Worm (Caenorhabditis elegans) whole organism, L2 larva: ENCODE results near the gene ttr-32.
A peak's percentile ranks its signal among the peaks of the same experiment; 100 is the strongest.

Experiments used
- C34F6.9 ChIP-seq: fragments of 150-350 bp; optimal IDR thresholded peaks from 2 replicates; lab custom pipeline; 2014; ENCODE audit warnings: missing biosample characterization, missing genetic modification characterization
- F13H6.1 ChIP-seq: sonication (generic microtip); optimal IDR thresholded peaks from 2 replicates; lab custom pipeline; 2016; ENCODE audit warnings: missing genetic modification characterization, missing compliant biosample characterization
- Y55F3AM.14 ChIP-seq: fragments of 200-800 bp; sonication (Bioruptor generic); optimal IDR thresholded peaks from 2 replicates; lab custom pipeline; 2018; ENCODE audit warnings: mild to moderate bottlenecking, missing genetic modification characterization, missing compliant biosample characterization
- ZK546.5 ChIP-seq: sonication (generic microtip); optimal IDR thresholded peaks from 2 replicates; lab custom pipeline; 2017; ENCODE audit warnings: missing biosample characterization, missing genetic modification characterization
- alr-1 ChIP-seq: fragments of 150-350 bp; optimal IDR thresholded peaks from 2 replicates; lab custom pipeline; 2014; ENCODE audit warnings: missing biosample characterization, missing genetic modification characterization
- ama-1 ChIP-seq: fragments of 150-350 bp; optimal IDR thresholded peaks from 2 replicates; lab custom pipeline; 2018; ENCODE audit warnings: inconsistent platforms
- blmp-1 ChIP-seq: sonication (generic microtip); optimal IDR thresholded peaks from 2 replicates; lab custom pipeline; 2017; ENCODE audit warnings: missing genetic modification characterization, mild to moderate bottlenecking, missing compliant biosample characterization, antibody characterized with exemption, moderate library complexity; ENCODE audit not compliant: insufficient read depth
- ceh-16 ChIP-seq: fragments of 150-350 bp; optimal IDR thresholded peaks from 2 replicates; lab custom pipeline; 2014; ENCODE audit warnings: missing biosample characterization, missing genetic modification characterization
- ceh-82 ChIP-seq: fragments of 150-350 bp; optimal IDR thresholded peaks from 2 replicates; lab custom pipeline; 2014; ENCODE audit warnings: missing biosample characterization, missing genetic modification characterization
- crh-2 ChIP-seq: sonication (generic microtip); optimal IDR thresholded peaks from 2 replicates; lab custom pipeline; 2017; ENCODE audit warnings: missing biosample characterization, missing genetic modification characterization
- dmd-4 ChIP-seq: sonication (generic microtip); optimal IDR thresholded peaks from 2 replicates; lab custom pipeline; 2017; ENCODE audit warnings: missing biosample characterization, missing genetic modification characterization
- elt-1 ChIP-seq: fragments of 150-350 bp; optimal IDR thresholded peaks from 2 replicates; lab custom pipeline; 2014; ENCODE audit warnings: missing biosample characterization, missing genetic modification characterization
- elt-3 ChIP-seq: sonication (generic microtip); optimal IDR thresholded peaks from 2 replicates; lab custom pipeline; 2017; ENCODE audit warnings: missing biosample characterization, missing genetic modification characterization
- fos-1 ChIP-seq: fragments of 150-350 bp; optimal IDR thresholded peaks from 2 replicates; lab custom pipeline; 2014; ENCODE audit warnings: missing biosample characterization, missing genetic modification characterization
- gmeb-1 ChIP-seq: fragments of 150-350 bp; optimal IDR thresholded peaks from 2 replicates; lab custom pipeline; 2014; ENCODE audit warnings: missing biosample characterization, missing genetic modification characterization
- lin-11 ChIP-seq: fragments of 150-350 bp; sonication (generic microtip); optimal IDR thresholded peaks from 2 replicates; lab custom pipeline; 2014; ENCODE audit warnings: missing biosample characterization, missing genetic modification characterization, inconsistent platforms, mixed read lengths
- lsy-2 ChIP-seq, 2 experiments: fragments of 150-350 bp in 1 of 2; sonication (generic microtip) in 1 of 2; optimal IDR thresholded peaks; 2 replicates each; lab custom pipeline; 2014 to 2017; ENCODE audit warnings: missing biosample characterization in 2 of 2, missing genetic modification characterization in 2 of 2
- mbf-1 ChIP-seq: sonication (generic microtip); optimal IDR thresholded peaks from 2 replicates; lab custom pipeline; 2017; ENCODE audit warnings: missing biosample characterization, missing genetic modification characterization
- mdl-1 ChIP-seq, 2 experiments: fragments of 150-350 bp in 1 of 2; sonication (generic microtip) in 1 of 2; optimal IDR thresholded peaks; 2 replicates each; lab custom pipeline; 2017; ENCODE audit warnings: missing biosample characterization in 2 of 2, missing genetic modification characterization in 2 of 2
- nhr-10 ChIP-seq: sonication (generic microtip); optimal IDR thresholded peaks from 2 replicates; lab custom pipeline; 2017; ENCODE audit warnings: missing biosample characterization, missing genetic modification characterization
- nhr-12 ChIP-seq: fragments of 150-350 bp; optimal IDR thresholded peaks from 2 replicates; lab custom pipeline; 2014; ENCODE audit warnings: missing biosample characterization, missing genetic modification characterization
- nhr-129 ChIP-seq: fragments of 150-350 bp; optimal IDR thresholded peaks from 2 replicates; lab custom pipeline; 2014; ENCODE audit warnings: missing biosample characterization, missing genetic modification characterization
- nhr-21 ChIP-seq: fragments of 150-350 bp; optimal IDR thresholded peaks from 2 replicates; lab custom pipeline; 2014; ENCODE audit warnings: missing biosample characterization, missing genetic modification characterization
- nhr-23 ChIP-seq: fragments of 150-350 bp; optimal IDR thresholded peaks from 2 replicates; lab custom pipeline; 2014; ENCODE audit warnings: missing biosample characterization, missing genetic modification reagents, missing genetic modification characterization
- nhr-237 ChIP-seq: fragments of 150-350 bp; optimal IDR thresholded peaks from 2 replicates; lab custom pipeline; 2014; ENCODE audit warnings: missing biosample characterization, missing genetic modification characterization
- nhr-25 ChIP-seq: fragments of 150-350 bp; sonication (generic microtip); optimal IDR thresholded peaks from 3 replicates; lab custom pipeline; 2014; ENCODE audit warnings: missing biosample characterization, missing genetic modification characterization
- nhr-6 ChIP-seq: fragments of 150-350 bp; optimal IDR thresholded peaks from 2 replicates; lab custom pipeline; 2014; ENCODE audit warnings: missing biosample characterization, missing genetic modification characterization
- nhr-77 ChIP-seq: fragments of 150-350 bp; optimal IDR thresholded peaks from 2 replicates; lab custom pipeline; 2014; ENCODE audit warnings: missing biosample characterization, missing genetic modification characterization
- sem-4 ChIP-seq: fragments of 150-350 bp; optimal IDR thresholded peaks from 2 replicates; lab custom pipeline; 2014; ENCODE audit warnings: missing biosample characterization, missing genetic modification reagents, missing genetic modification characterization
- skn-1 ChIP-seq: sonication (generic microtip); optimal IDR thresholded peaks from 2 replicates; lab custom pipeline; 2017; ENCODE audit warnings: missing biosample characterization, missing genetic modification characterization
- sma-3 ChIP-seq: sonication (generic microtip); optimal IDR thresholded peaks from 2 replicates; lab custom pipeline; 2016; ENCODE audit warnings: missing genetic modification reagents, missing genetic modification characterization, missing compliant biosample characterization
- sma-9 ChIP-seq, 2 experiments: fragments of 150-350 bp in 1 of 2; sonication (generic microtip) in 1 of 2; optimal IDR thresholded peaks; 2 replicates each; lab custom pipeline; 2014 to 2016; ENCODE audit warnings: missing genetic modification characterization in 2 of 2, mild to moderate bottlenecking in 1 of 2, missing biosample characterization in 1 of 2, missing compliant biosample characterization in 1 of 2, missing genetic modification reagents in 1 of 2, moderate library complexity in 1 of 2
- snpc-4 ChIP-seq: fragments of 150-350 bp; optimal IDR thresholded peaks from 2 replicates; lab custom pipeline; 2014; ENCODE audit warnings: missing biosample characterization, missing genetic modification characterization
- unc-39 ChIP-seq: fragments of 150-350 bp; optimal IDR thresholded peaks from 2 replicates; lab custom pipeline; 2014; ENCODE audit warnings: missing biosample characterization, missing genetic modification characterization
- unc-55 ChIP-seq: fragments of 150-350 bp; sonication (generic microtip); optimal IDR thresholded peaks from 3 replicates; lab custom pipeline; 2014; ENCODE audit warnings: missing biosample characterization, missing genetic modification reagents, missing genetic modification characterization
- zag-1 ChIP-seq: fragments of 150-350 bp; optimal IDR thresholded peaks from 2 replicates; lab custom pipeline; 2014; ENCODE audit warnings: missing biosample characterization, missing genetic modification characterization
- ztf-1 ChIP-seq: fragments of 200-800 bp; sonication (Bioruptor generic); conservative IDR thresholded peaks from 2 replicates; pipeline ENCODE4 v1.3.6; 2022; ENCODE audit warnings: missing genetic modification characterization, missing compliant biosample characterization
- ztf-4 ChIP-seq: fragments of 150-350 bp; optimal IDR thresholded peaks from 2 replicates; lab custom pipeline; 2014; ENCODE audit warnings: missing biosample characterization, missing genetic modification characterization

The ttr-32 gene

DNA sequence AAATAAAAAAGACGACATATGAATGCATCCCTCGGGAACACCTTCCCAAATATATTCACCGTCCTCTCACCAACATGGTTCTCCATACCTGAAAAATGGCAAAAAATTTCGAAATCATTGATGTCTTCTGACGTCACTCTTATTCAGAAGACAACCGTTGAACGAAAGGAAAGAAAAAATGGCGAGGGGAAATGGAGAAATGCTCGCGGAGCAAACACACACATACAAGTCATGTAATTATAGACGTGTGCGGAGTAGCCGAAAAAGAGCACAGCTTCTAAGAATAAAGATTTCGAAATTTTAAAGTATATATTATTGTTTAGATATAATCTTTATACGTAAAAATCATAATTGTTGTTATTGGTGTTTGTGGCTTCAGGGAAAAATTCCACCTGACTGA is 13.1 kb downstream of the ttr-32 start, which contains the start of gene mfsd-6:
TSS of gene mfsd-6 (minus strand) at position 88 of the 400 bp plus-strand sequence.
- TF ChIP-seq alr-1 (no peak), dmd-4 (tag; lab: Kevin White, UChicago) (no peak), nhr-21 (no peak), nhr-6 (no peak), nhr-237 (no peak), C34F6.9 (tag; lab: Kevin White, UChicago) (peak; percentile 11), snpc-4 (tag; lab: Kevin White, UChicago) (no peak), skn-1 (no peak), sma-9 (GFP tag; optimal IDR thresholded peaks at IDR 0.05; lab: Kevin White, UChicago) (peak; percentile 22), sma-9 (tag; optimal IDR thresholded peaks at IDR 0.05; lab: Kevin White, UChicago) (no peak), ceh-16 (no peak), ama-1 (no peak), ZK546.5 (tag; lab: Kevin White, UChicago) (no peak), nhr-10 (tag; lab: Kevin White, UChicago) (no peak), ztf-1 (no peak), lsy-2 (tag; optimal IDR thresholded peaks at IDR 0.05; lab: Kevin White, UChicago) (peak in 1 of 2 experiments; percentile 3), nhr-25 (tag; lab: Kevin White, UChicago) (no peak), nhr-12 (tag; lab: Kevin White, UChicago) (no peak), nhr-23 (tag; lab: Kevin White, UChicago) (no peak), crh-2 (tag; lab: Kevin White, UChicago) (peak; percentile 6), zag-1 (no peak), mdl-1 (tag; optimal IDR thresholded peaks at IDR 0.05; lab: Kevin White, UChicago) (no peak)

DNA sequence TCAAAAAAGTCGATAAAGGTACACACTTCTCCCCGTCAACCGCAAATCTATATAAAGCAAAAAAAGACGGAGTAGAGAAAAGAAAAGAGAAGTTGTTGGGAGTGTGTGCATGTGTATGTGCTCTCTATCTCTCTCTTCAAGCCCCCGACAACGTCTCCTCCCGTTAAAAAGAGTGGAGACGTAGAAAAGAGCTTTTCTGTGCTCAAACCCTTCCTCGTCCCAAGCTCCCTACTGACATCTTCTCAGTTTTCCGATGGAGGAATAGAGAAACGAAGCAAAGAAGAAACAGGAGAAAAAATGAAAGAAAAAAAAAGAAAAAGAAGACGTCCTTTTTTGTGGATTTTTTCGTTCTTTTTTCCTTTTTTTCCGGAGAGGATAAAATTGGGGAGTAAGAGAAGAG is 14.4 kb downstream of the ttr-32 start:
- TF ChIP-seq snpc-4 (tag; lab: Kevin White, UChicago) (peak; percentile 3), lin-11 (peak; percentile 30), elt-1 (tag; lab: Kevin White, UChicago) (no peak), ztf-4 (tag; lab: Kevin White, UChicago) (no peak), ama-1 (no peak), unc-55 (GFP tag; lab: Kevin White, UChicago) (peak; percentile 89), sem-4 (tag; lab: Kevin White, UChicago) (no peak), Y55F3AM.14 (GFP tag; lab: Kevin White, UChicago) (peak; percentile 48), nhr-21 (no peak), ZK546.5 (tag; lab: Kevin White, UChicago) (no peak), zag-1 (peak; percentile 29), alr-1 (no peak), sma-9 (GFP tag; optimal IDR thresholded peaks at IDR 0.05; lab: Kevin White, UChicago) (no peak), sma-9 (tag; optimal IDR thresholded peaks at IDR 0.05; lab: Kevin White, UChicago) (no peak), crh-2 (tag; lab: Kevin White, UChicago) (peak; percentile 40), nhr-23 (tag; lab: Kevin White, UChicago) (no peak), elt-3 (tag; lab: Kevin White, UChicago) (no peak), nhr-237 (no peak), F13H6.1 (tag; lab: Kevin White, UChicago) (peak; percentile 30), dmd-4 (tag; lab: Kevin White, UChicago) (no peak), ceh-82 (no peak), C34F6.9 (tag; lab: Kevin White, UChicago) (peak; percentile 82), nhr-129 (peak; percentile 52), mdl-1 (tag; optimal IDR thresholded peaks at IDR 0.05; lab: Kevin White, UChicago) (no peak), nhr-77 (tag; lab: Kevin White, UChicago) (no peak), lsy-2 (tag; optimal IDR thresholded peaks at IDR 0.05; lab: Kevin White, UChicago) (peak in 1 of 2 experiments; percentile 66)

DNA sequence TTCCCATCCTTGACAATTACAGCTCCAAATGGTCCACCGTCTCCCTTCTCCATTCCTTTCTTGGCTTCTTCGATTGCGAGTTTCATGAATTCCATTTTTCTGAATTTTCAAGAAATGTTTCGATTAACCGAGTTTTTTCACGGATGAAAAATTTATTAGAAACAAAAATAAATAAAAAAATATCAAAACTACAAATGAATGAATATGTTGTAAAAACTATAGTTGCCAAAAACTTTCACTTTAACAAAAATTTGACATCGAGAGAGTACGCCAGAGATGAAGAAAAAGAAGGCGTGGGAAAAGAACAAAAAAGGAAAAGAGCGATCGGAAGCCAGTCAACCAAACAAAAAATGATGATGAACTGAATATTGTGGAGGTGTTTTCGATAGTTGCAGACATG is 16.7 kb downstream of the ttr-32 start, which contains the start of gene R13A5.10:
TSS of gene R13A5.10 (minus strand) at position 101 of the 400 bp plus-strand sequence.
- TF ChIP-seq nhr-129, result no peak
- no peak for TF ChIP-seq blmp-1
- TF ChIP-seq dmd-4 (tag; lab: Kevin White, UChicago), result no peak
- no peak for TF ChIP-seq zag-1
- no peak for TF ChIP-seq sma-3 (GFP tag; lab: Kevin White, UChicago)
- TF ChIP-seq nhr-6, result no peak
- no peak for TF ChIP-seq snpc-4 (tag; lab: Kevin White, UChicago)
- TF ChIP-seq gmeb-1 (tag; lab: Kevin White, UChicago), result no peak
- TF ChIP-seq nhr-21, result no peak
- no peak for TF ChIP-seq fos-1 (tag; lab: Kevin White, UChicago)
- TF ChIP-seq lin-11, result no peak
- no peak for TF ChIP-seq nhr-23 (tag; lab: Kevin White, UChicago)
- TF ChIP-seq mbf-1 (tag; lab: Kevin White, UChicago), result no peak
- no peak for TF ChIP-seq unc-39 (tag; lab: Kevin White, UChicago)
- no peak for TF ChIP-seq ama-1
- TF ChIP-seq Y55F3AM.14 (GFP tag; lab: Kevin White, UChicago), result no peak
- TF ChIP-seq elt-3 (tag; lab: Kevin White, UChicago), result no peak
- TF ChIP-seq nhr-77 (tag; lab: Kevin White, UChicago), result no peak
- no peak for TF ChIP-seq mdl-1 (tag; optimal IDR thresholded peaks at IDR 0.05; lab: Kevin White, UChicago)
